Worm (Caenorhabditis elegans) whole organism, young adult: ENCODE data around the gene sago-1.

Experiments used
- B0336.3 ChIP-seq: fragments of 200-800 bp; sonication (Bioruptor generic); IDR thresholded peaks from 2 replicates; pipeline ENCODE4 v1.3.6; 2022; ENCODE audit warnings: missing genetic modification characterization, missing compliant biosample characterization
- C06A6.2 ChIP-seq: fragments of 200-800 bp; sonication (Bioruptor generic); conservative IDR thresholded peaks from 2 replicates; pipeline ENCODE4 v1.3.6; 2022; ENCODE audit warnings: missing genetic modification characterization, missing compliant biosample characterization
- D2030.7 ChIP-seq: fragments of 200-800 bp; sonication (Bioruptor generic); IDR thresholded peaks from 2 replicates; pipeline ENCODE4 v1.3.6; 2022; ENCODE audit warnings: missing genetic modification reagents, missing genetic modification characterization, missing compliant biosample characterization
- F10E7.11 ChIP-seq: sonication (generic microtip); optimal IDR thresholded peaks from 2 replicates; lab custom pipeline; 2017; ENCODE audit warnings: mild to moderate bottlenecking, missing genetic modification characterization, moderate library complexity, missing compliant biosample characterization
- F52B5.7 ChIP-seq: sonication (generic microtip); optimal IDR thresholded peaks from 2 replicates; lab custom pipeline; 2016; ENCODE audit warnings: mild to moderate bottlenecking, missing genetic modification characterization, missing compliant biosample characterization
- F57A8.1 ChIP-seq: fragments of 200-800 bp; sonication (Bioruptor generic); optimal IDR thresholded peaks from 2 replicates; lab custom pipeline; 2018; ENCODE audit warnings: mild to moderate bottlenecking, missing genetic modification characterization, moderate library complexity, missing compliant biosample characterization
- K11D2.4 ChIP-seq: fragments of 200-800 bp; sonication (Bioruptor generic); IDR thresholded peaks from 2 replicates; pipeline ENCODE4 v1.3.6; 2022; ENCODE audit warnings: missing genetic modification reagents, missing genetic modification characterization, missing compliant biosample characterization
- T26A5.8 ChIP-seq: sonication (generic microtip); optimal IDR thresholded peaks from 2 replicates; lab custom pipeline; 2016; ENCODE audit warnings: missing genetic modification characterization, missing compliant biosample characterization
- Y53G8AR.9 ChIP-seq: fragments of 200-800 bp; sonication (Bioruptor generic); conservative IDR thresholded peaks from 2 replicates; pipeline ENCODE4 v1.3.6; 2022; ENCODE audit warnings: missing genetic modification reagents, missing genetic modification characterization, missing compliant biosample characterization
- Y56A3A.18 ChIP-seq: fragments of 200-800 bp; sonication (Bioruptor generic); IDR thresholded peaks from 2 replicates; pipeline ENCODE4 v1.3.6; 2022; ENCODE audit warnings: missing genetic modification reagents, missing genetic modification characterization, missing compliant biosample characterization
- ama-1 ChIP-seq, 3 experiments: fragments of 150-350 bp in 1 of 3; sonication (generic microtip) in 2 of 3; optimal IDR thresholded peaks; 2 replicates each; lab custom pipeline; 2014 to 2018; ENCODE audit warnings: missing biosample characterization in 2 of 3, missing genetic modification characterization in 2 of 3, missing genetic modification reagents in 2 of 3
- aptf-2 ChIP-seq: fragments of 200-800 bp; sonication (Bioruptor generic); conservative IDR thresholded peaks from 2 replicates; pipeline ENCODE4 v1.3.6; 2022; ENCODE audit warnings: missing genetic modification reagents, missing genetic modification characterization, missing compliant biosample characterization
- atf-7 ChIP-seq: sonication (generic microtip); optimal IDR thresholded peaks from 2 replicates; lab custom pipeline; 2017; ENCODE audit warnings: mild to moderate bottlenecking, missing genetic modification characterization, missing compliant biosample characterization
- athp-1 ChIP-seq: sonication (generic microtip); optimal IDR thresholded peaks from 2 replicates; lab custom pipeline; 2017; ENCODE audit warnings: mild to moderate bottlenecking, missing genetic modification characterization, missing compliant biosample characterization
- bed-1 ChIP-seq: fragments of 200-800 bp; sonication (Bioruptor generic); IDR thresholded peaks from 2 replicates; pipeline ENCODE4 v1.3.6; 2022; ENCODE audit warnings: missing genetic modification reagents, missing genetic modification characterization, missing compliant biosample characterization
- cebp-1 ChIP-seq, 2 experiments: fragments of 200-800 bp in 1 of 2; sonication (Bioruptor generic) in 1 of 2; sonication (generic microtip) in 1 of 2; IDR thresholded peaks in 1 of 2; optimal IDR thresholded peaks in 1 of 2; 2 replicates each; pipeline versions ENCODE4 v1.3.6 to Lab custom; 2017 to 2022; ENCODE audit warnings: missing compliant biosample characterization in 2 of 2, missing genetic modification characterization in 2 of 2, mild to moderate bottlenecking in 1 of 2, missing genetic modification reagents in 1 of 2, moderate library complexity in 1 of 2
- ceh-100 ChIP-seq: fragments of 200-800 bp; sonication (Bioruptor generic); IDR thresholded peaks from 2 replicates; pipeline ENCODE4 v1.3.6; 2022; ENCODE audit warnings: missing genetic modification reagents, missing genetic modification characterization, missing compliant biosample characterization
- ceh-40 ChIP-seq: fragments of 200-800 bp; sonication (Bioruptor generic); IDR thresholded peaks from 2 replicates; pipeline ENCODE4 v1.3.6; 2022; ENCODE audit warnings: missing genetic modification characterization, missing compliant biosample characterization
- ceh-91 ChIP-seq: fragments of 200-800 bp; sonication (Bioruptor generic); IDR thresholded peaks from 2 replicates; pipeline ENCODE4 v1.3.6; 2022; ENCODE audit warnings: missing genetic modification reagents, missing genetic modification characterization, missing compliant biosample characterization
- chd-7 ChIP-seq: sonication (generic microtip); optimal IDR thresholded peaks from 2 replicates; lab custom pipeline; 2016; ENCODE audit warnings: mild to moderate bottlenecking, missing genetic modification characterization, moderate library complexity, missing compliant biosample characterization
- dox-1 ChIP-seq: fragments of 200-800 bp; sonication (Bioruptor generic); IDR thresholded peaks from 2 replicates; pipeline ENCODE4 v1.3.6; 2022; ENCODE audit warnings: missing genetic modification reagents, missing genetic modification characterization, missing compliant biosample characterization
- dpff-1 ChIP-seq: sonication (generic microtip); optimal IDR thresholded peaks from 2 replicates; lab custom pipeline; 2017; ENCODE audit warnings: mild to moderate bottlenecking, missing genetic modification characterization, missing compliant biosample characterization
- efl-1 ChIP-seq: fragments of 150-350 bp; optimal IDR thresholded peaks from 2 replicates; lab custom pipeline; 2014; ENCODE audit warnings: missing biosample characterization, missing genetic modification reagents, missing genetic modification characterization
- egl-44 ChIP-seq: fragments of 200-800 bp; sonication (Bioruptor generic); IDR thresholded peaks from 2 replicates; pipeline ENCODE4 v1.3.6; 2022; ENCODE audit warnings: missing genetic modification reagents, missing genetic modification characterization, missing compliant biosample characterization
- ekl-4 ChIP-seq: fragments of 200-800 bp; sonication (Bioruptor generic); IDR thresholded peaks from 2 replicates; pipeline ENCODE4 v1.3.6; 2022; ENCODE audit warnings: missing genetic modification reagents, missing genetic modification characterization, missing compliant biosample characterization
- him-1 ChIP-seq: sonication (generic microtip); optimal IDR thresholded peaks from 2 replicates; lab custom pipeline; 2016; ENCODE audit warnings: missing genotype, missing genetic modification reagents, missing genetic modification characterization, missing compliant biosample characterization
- hmg-1.2 ChIP-seq: fragments of 200-800 bp; sonication (Bioruptor generic); IDR thresholded peaks from 2 replicates; pipeline ENCODE4 v1.3.6; 2022; ENCODE audit warnings: missing genetic modification reagents, missing genetic modification characterization, missing compliant biosample characterization
- let-526 ChIP-seq: fragments of 200-800 bp; sonication (Bioruptor generic); IDR thresholded peaks from 2 replicates; pipeline ENCODE4 v1.3.6; 2022; ENCODE audit warnings: missing genetic modification reagents, missing genetic modification characterization, missing compliant biosample characterization
- lin-26 ChIP-seq: fragments of 200-800 bp; sonication (Bioruptor generic); IDR thresholded peaks from 2 replicates; pipeline ENCODE4 v1.3.6; 2022; ENCODE audit warnings: missing genetic modification reagents, missing genetic modification characterization, missing compliant biosample characterization
- lin-35 ChIP-seq, 3 experiments: fragments of 150-350 bp in 2 of 3; sonication (generic microtip) in 1 of 3; optimal IDR thresholded peaks; 2 replicates each; lab custom pipeline; 2014 to 2018; ENCODE audit warnings: missing biosample characterization in 3 of 3, missing genetic modification characterization in 3 of 3, missing genetic modification reagents in 3 of 3
- lin-54 ChIP-seq: fragments of 200-800 bp; sonication (Bioruptor generic); optimal IDR thresholded peaks from 2 replicates; lab custom pipeline; 2018; ENCODE audit warnings: mild to moderate bottlenecking, missing genetic modification characterization, missing compliant biosample characterization
- lir-1 ChIP-seq: fragments of 200-800 bp; sonication (Bioruptor generic); conservative IDR thresholded peaks from 2 replicates; pipeline ENCODE4 v1.3.6; 2022; ENCODE audit warnings: missing genetic modification reagents, missing genetic modification characterization, missing compliant biosample characterization
- mxl-1 ChIP-seq: sonication (generic microtip); optimal IDR thresholded peaks from 2 replicates; lab custom pipeline; 2016; ENCODE audit warnings: missing genetic modification characterization, missing compliant biosample characterization
- nfyb-1 ChIP-seq: fragments of 200-800 bp; sonication (Bioruptor generic); IDR thresholded peaks from 2 replicates; pipeline ENCODE4 v1.3.6; 2022; ENCODE audit warnings: missing genetic modification reagents, missing genetic modification characterization, missing compliant biosample characterization
- repo-1 ChIP-seq: sonication (generic microtip); optimal IDR thresholded peaks from 2 replicates; lab custom pipeline; 2017; ENCODE audit warnings: mild to moderate bottlenecking, missing genetic modification characterization, missing compliant biosample characterization
- somi-1 ChIP-seq: fragments of 200-800 bp; sonication (Bioruptor generic); optimal IDR thresholded peaks from 2 replicates; lab custom pipeline; 2018; ENCODE audit warnings: mild to moderate bottlenecking, missing genetic modification characterization, missing compliant biosample characterization
- unc-130 ChIP-seq: sonication (generic microtip); optimal IDR thresholded peaks from 2 replicates; lab custom pipeline; 2016; ENCODE audit warnings: missing genetic modification reagents, missing genetic modification characterization, missing compliant biosample characterization
- xnd-1 ChIP-seq: sonication (generic microtip); optimal IDR thresholded peaks from 2 replicates; lab custom pipeline; 2016; ENCODE audit warnings: missing genotype, missing genetic modification reagents, missing genetic modification characterization, missing compliant biosample characterization
- zfh-2 ChIP-seq: fragments of 200-800 bp; sonication (Bioruptor generic); conservative IDR thresholded peaks from 2 replicates; pipeline ENCODE4 v1.3.6; 2022; ENCODE audit warnings: missing genetic modification reagents, missing genetic modification characterization, missing compliant biosample characterization
- ztf-26 ChIP-seq: sonication (generic microtip); optimal IDR thresholded peaks from 2 replicates; lab custom pipeline; 2017; ENCODE audit warnings: missing genetic modification characterization, missing compliant biosample characterization
- ztf-28 ChIP-seq: fragments of 200-800 bp; sonication (Bioruptor generic); IDR thresholded peaks from 2 replicates; pipeline ENCODE4 v1.3.6; 2022; ENCODE audit warnings: missing genetic modification reagents, missing genetic modification characterization, missing compliant biosample characterization
- ztf-3 ChIP-seq: fragments of 200-800 bp; sonication (Bioruptor generic); optimal IDR thresholded peaks from 2 replicates; lab custom pipeline; 2018; ENCODE audit warnings: mild to moderate bottlenecking, missing genetic modification characterization, missing compliant biosample characterization
- ztf-6 ChIP-seq: fragments of 200-800 bp; sonication (Bioruptor generic); IDR thresholded peaks from 2 replicates; pipeline ENCODE4 v1.3.6; 2022; ENCODE audit warnings: missing genetic modification reagents, missing genetic modification characterization, missing compliant biosample characterization

Gene sago-1

DNA sequence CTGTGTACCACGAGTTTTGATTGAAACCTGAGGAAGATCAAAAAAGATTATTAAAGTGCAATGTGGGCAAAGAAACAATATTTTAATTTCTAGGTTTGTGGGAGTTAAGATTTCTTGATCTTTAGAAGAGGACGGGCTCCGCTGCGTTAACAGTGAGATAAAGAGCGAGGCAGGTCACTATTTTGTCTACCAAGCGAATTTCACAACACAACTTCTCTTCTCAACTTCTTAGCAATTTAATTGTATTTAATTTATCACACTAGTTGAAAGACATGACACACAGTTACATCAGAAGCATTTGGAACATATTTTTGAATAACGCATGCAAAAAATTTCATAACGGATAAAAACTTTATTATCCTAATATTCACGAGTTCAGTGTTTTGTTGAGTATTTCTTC is 22.8 kb downstream of the sago-1 start:
- peak; percentile 10; the same call in 1 of the 2 replicates for TF ChIP-seq hmg-1.2 (GFP tag; lab: Robert Waterston, UW)
- TF ChIP-seq lir-1 (GFP tag; lab: Robert Waterston, UW) = no peak
- peak; percentile 46 for TF ChIP-seq dox-1 (GFP tag; lab: Robert Waterston, UW)
- TF ChIP-seq efl-1 = no peak
- no peak for TF ChIP-seq Y56A3A.18 (GFP tag; lab: Robert Waterston, UW)
- peak; percentile 16 for TF ChIP-seq dpff-1 (tag; lab: Kevin White, UChicago)
- peak; percentile 24 for TF ChIP-seq athp-1 (tag; lab: Kevin White, UChicago)
- peak; percentile 50 for TF ChIP-seq ztf-3 (GFP tag; lab: Kevin White, UChicago)
- TF ChIP-seq unc-130 (GFP tag; lab: Kevin White, UChicago) = no peak
- 0 out of 2 replicates have a peak, but pooled peaks have one; percentile 19 for TF ChIP-seq cebp-1 (GFP tag; IDR thresholded peaks at IDR 0.05; lab: Robert Waterston, UW)
- TF ChIP-seq cebp-1 (tag; optimal IDR thresholded peaks at IDR 0.05; lab: Kevin White, UChicago) = peak; percentile 27
- TF ChIP-seq somi-1 (GFP tag; lab: Kevin White, UChicago) = peak; percentile 71
- TF ChIP-seq lin-35 (GFP tag; optimal IDR thresholded peaks at IDR 0.05; lab: Kevin White, UChicago) = peak in 1 of 3 experiments; percentile 34
- TF ChIP-seq K11D2.4 (GFP tag; lab: Robert Waterston, UW) = peak; percentile 9; the same call in 1 of the 2 replicates
- TF ChIP-seq repo-1 = peak; percentile 92
- TF ChIP-seq aptf-2 (GFP tag; lab: Robert Waterston, UW) = no peak
- TF ChIP-seq ztf-28 (GFP tag; lab: Robert Waterston, UW) = no peak
- peak; percentile 71; the same call in 1 of the 2 replicates for TF ChIP-seq nfyb-1 (GFP tag; lab: Robert Waterston, UW)
- no peak for TF ChIP-seq F52B5.7 (tag; lab: Kevin White, UChicago)
- peak; percentile 28 for TF ChIP-seq chd-7 (tag; lab: Kevin White, UChicago)
- TF ChIP-seq ztf-26 (tag; lab: Kevin White, UChicago) = peak; percentile 66
- no peak for TF ChIP-seq ceh-100
- TF ChIP-seq F10E7.11 = peak; percentile 29
- TF ChIP-seq xnd-1 (tag; lab: Kevin White, UChicago) = no peak
- TF ChIP-seq ekl-4 (GFP tag; lab: Robert Waterston, UW) = peak; percentile 62; the same call in 1 of the 2 replicates
- TF ChIP-seq atf-7 (tag; lab: Kevin White, UChicago) = peak; percentile 47
- TF ChIP-seq lin-26 (GFP tag; lab: Robert Waterston, UW) = peak; percentile 86
- 0 out of 2 replicates have a peak, but pooled peaks have one; percentile 25 for TF ChIP-seq C06A6.2 (GFP tag; lab: Robert Waterston, UW)
- TF ChIP-seq bed-1 = 0 out of 2 replicates have a peak, but pooled peaks have one; percentile 14
- peak; percentile 50 for TF ChIP-seq ama-1 (optimal IDR thresholded peaks at IDR 0.05; lab: Kevin White, UChicago)
- TF ChIP-seq ama-1 (GFP tag; optimal IDR thresholded peaks at IDR 0.05; lab: Kevin White, UChicago) = no peak
- no peak for TF ChIP-seq egl-44 (GFP tag; lab: Robert Waterston, UW)
- TF ChIP-seq mxl-1 (tag; lab: Kevin White, UChicago) = no peak
- peak; percentile 83 for TF ChIP-seq B0336.3 (GFP tag; lab: Robert Waterston, UW)
- TF ChIP-seq F57A8.1 (GFP tag; lab: Kevin White, UChicago) = no peak
- peak; percentile 72; the same call in 1 of the 2 replicates for TF ChIP-seq Y53G8AR.9 (GFP tag; lab: Robert Waterston, UW)

DNA sequence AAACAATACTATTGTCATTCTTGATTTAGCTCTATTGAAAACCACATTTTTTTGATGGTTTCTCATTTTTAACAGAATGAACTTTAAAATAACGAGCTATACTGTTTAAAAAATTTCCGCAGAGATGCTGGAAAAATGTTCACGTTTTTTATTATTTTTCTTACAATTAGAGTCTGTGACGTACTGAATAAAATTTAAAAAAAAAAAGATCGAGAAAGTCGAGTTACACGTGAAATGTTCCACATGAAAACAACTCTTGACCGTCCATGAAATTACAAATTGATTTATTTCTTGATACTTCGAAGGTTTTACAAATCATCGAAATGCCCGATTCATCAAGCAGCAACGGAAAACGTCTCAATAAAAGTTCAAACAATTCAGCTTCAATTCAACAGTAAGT is 23.4 kb downstream of the sago-1 start, which contains the start of gene fbxa-202:
TSS of gene fbxa-202 (plus strand) at position 301 of the 400 bp plus-strand sequence.
- TF ChIP-seq ceh-91 = no peak
- TF ChIP-seq dpff-1 (tag; lab: Kevin White, UChicago) = no peak
- no peak for TF ChIP-seq him-1 (tag; lab: Kevin White, UChicago)
- no peak for TF ChIP-seq somi-1 (GFP tag; lab: Kevin White, UChicago)
- no peak for TF ChIP-seq let-526 (GFP tag; lab: Robert Waterston, UW)
- TF ChIP-seq ceh-40 (GFP tag; lab: Robert Waterston, UW) = no peak
- TF ChIP-seq zfh-2 = no peak
- TF ChIP-seq D2030.7 (GFP tag; lab: Robert Waterston, UW) = no peak
- no peak for TF ChIP-seq chd-7 (tag; lab: Kevin White, UChicago)
- TF ChIP-seq ztf-6 (GFP tag; lab: Robert Waterston, UW) = no peak
- TF ChIP-seq egl-44 (GFP tag; lab: Robert Waterston, UW) = no peak
- TF ChIP-seq unc-130 (GFP tag; lab: Kevin White, UChicago) = no peak
- no peak for TF ChIP-seq lin-54
- no peak for TF ChIP-seq T26A5.8 (tag; lab: Kevin White, UChicago)
- TF ChIP-seq, all 124 proteins: peak for 0
